Worm (Caenorhabditis elegans) whole organism, L4/young adult: ENCODE results near the gene pgp-8.

ENCODE experiments used
- W03F9.2 ChIP-seq: fragments of 150-350 bp; optimal IDR thresholded peaks from 2 replicates; lab custom pipeline; 2014; ENCODE audit warnings: missing biosample characterization, missing genetic modification characterization
- dao-5 ChIP-seq: sonication (generic microtip); optimal IDR thresholded peaks from 2 replicates; lab custom pipeline; 2016; ENCODE audit warnings: missing genotype, missing genetic modification characterization, moderate library complexity, missing compliant biosample characterization
- him-1 ChIP-seq: sonication (generic microtip); optimal IDR thresholded peaks from 2 replicates; lab custom pipeline; 2016; ENCODE audit warnings: missing genotype, missing genetic modification reagents, missing genetic modification characterization, missing compliant biosample characterization

DNA sequence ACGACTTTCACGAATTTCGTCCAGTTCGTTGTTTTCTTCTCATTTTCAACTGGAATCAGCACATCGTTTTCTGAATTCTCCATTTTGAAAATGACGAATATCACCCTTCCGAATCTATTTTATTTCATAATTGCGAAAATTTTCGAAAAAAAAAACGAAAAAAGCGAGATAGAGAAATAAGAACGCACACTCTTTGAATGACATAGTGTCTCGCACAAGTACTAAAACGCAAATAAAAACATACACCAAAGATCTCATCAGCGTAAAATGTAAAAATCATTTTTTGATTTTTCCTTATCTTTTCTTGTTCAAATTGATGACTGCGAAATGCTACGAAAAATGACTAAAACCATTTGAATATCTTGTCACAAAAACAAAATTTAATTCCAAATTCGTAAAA lies at the start of gene pgp-8:
- TF ChIP-seq W03F9.2 (tag; lab: Kevin White, UChicago) (no peak), him-1 (no peak), dao-5 (no peak)
